Fruit fly (Drosophila melanogaster) whole organism, embryonic: ENCODE data around the gene Ir67b.
A peak's percentile ranks its signal among the peaks of the same experiment; 100 is the strongest.

ENCODE experiments used
- B-H2 ChIP-seq: fragments of 200-800 bp; sonication (Bioruptor generic); optimal IDR thresholded peaks from 2 replicates; lab custom pipeline; 2018; ENCODE audit warnings: missing biosample characterization, mild to moderate bottlenecking, missing genetic modification characterization
- Bgb ChIP-seq: fragments of 200-800 bp; sonication (Bioruptor generic); IDR thresholded peaks from 2 replicates; pipeline ENCODE4 v1.3.6; 2022; ENCODE audit warnings: missing biosample characterization, missing genetic modification characterization; ENCODE audit not compliant: partially characterized antibody
- CG10147 ChIP-seq: fragments of 200-800 bp; sonication (Bioruptor generic); optimal IDR thresholded peaks from 2 replicates; lab custom pipeline; 2019; ENCODE audit warnings: missing biosample characterization, mild to moderate bottlenecking, missing genetic modification characterization, moderate library complexity
- CG10959 ChIP-seq: fragments of 200-800 bp; sonication (Bioruptor generic); IDR thresholded peaks from 2 replicates; pipeline ENCODE4 v1.3.6; 2022; ENCODE audit warnings: missing biosample characterization, missing genetic modification characterization
- CG12104 ChIP-seq: fragments of 200-800 bp; sonication (Bioruptor generic); optimal IDR thresholded peaks from 3 replicates; lab custom pipeline; 2016; ENCODE audit warnings: missing biosample characterization, missing genetic modification characterization
- CG12299 ChIP-seq: fragments of 200-800 bp; sonication (Bioruptor generic); optimal IDR thresholded peaks from 2 replicates; lab custom pipeline; 2018; ENCODE audit warnings: missing biosample characterization, mild to moderate bottlenecking, missing genetic modification characterization
- CG13296 ChIP-seq: fragments of 200-800 bp; sonication (Bioruptor generic); optimal IDR thresholded peaks from 3 replicates; lab custom pipeline; 2018; ENCODE audit warnings: missing biosample characterization, mild to moderate bottlenecking, missing genetic modification characterization
- CG13894 ChIP-seq: fragments of 200-800 bp; sonication (Bioruptor generic); optimal IDR thresholded peaks from 3 replicates; lab custom pipeline; 2018; ENCODE audit warnings: missing biosample characterization, mild to moderate bottlenecking, missing genetic modification characterization, moderate library complexity
- CG15011 ChIP-seq: fragments of 200-800 bp; sonication (Bioruptor generic); optimal IDR thresholded peaks from 3 replicates; lab custom pipeline; 2018; ENCODE audit warnings: missing biosample characterization, mild to moderate bottlenecking, missing genetic modification characterization
- CG15601 ChIP-seq: fragments of 200-800 bp; sonication (Bioruptor generic); optimal IDR thresholded peaks from 3 replicates; lab custom pipeline; 2019; ENCODE audit warnings: missing biosample characterization, mild to moderate bottlenecking, missing genetic modification characterization, moderate library complexity
- CG1603 ChIP-seq: fragments of 200-800 bp; sonication (Bioruptor generic); optimal IDR thresholded peaks from 2 replicates; lab custom pipeline; 2019; ENCODE audit warnings: missing biosample characterization, mild to moderate bottlenecking, missing genetic modification characterization, moderate library complexity
- CG17328 ChIP-seq: fragments of 200-800 bp; sonication (Bioruptor generic); IDR thresholded peaks from 2 replicates; pipeline ENCODE4 v1.3.6; 2022; ENCODE audit warnings: missing biosample characterization, missing genetic modification characterization
- CG18262 ChIP-seq: fragments of 200-800 bp; optimal IDR thresholded peaks from 3 replicates; lab custom pipeline; 2019; ENCODE audit warnings: missing biosample characterization, mild to moderate bottlenecking, missing genetic modification characterization, moderate library complexity
- CG1832 ChIP-seq: fragments of 200-800 bp; sonication (Bioruptor generic); optimal IDR thresholded peaks from 2 replicates; lab custom pipeline; 2017; ENCODE audit warnings: missing biosample characterization, mild to moderate bottlenecking, missing genetic modification characterization, inconsistent platforms
- CG31441 ChIP-seq: fragments of 200-800 bp; sonication (Bioruptor generic); IDR thresholded peaks from 2 replicates; pipeline ENCODE4 v1.3.6; 2022; ENCODE audit warnings: missing biosample characterization, missing genetic modification characterization
- CG3407 ChIP-seq: fragments of 200-800 bp; sonication (Bioruptor generic); optimal IDR thresholded peaks from 2 replicates; lab custom pipeline; 2018; ENCODE audit warnings: missing biosample characterization, mild to moderate bottlenecking, missing genetic modification characterization
- CG4854 ChIP-seq: fragments of 200-800 bp; sonication (Bioruptor generic); optimal IDR thresholded peaks from 2 replicates; lab custom pipeline; 2016; ENCODE audit warnings: missing biosample characterization, missing genetic modification characterization, inconsistent platforms
- CG6683 ChIP-seq: fragments of 200-800 bp; sonication (Bioruptor generic); optimal IDR thresholded peaks from 2 replicates; lab custom pipeline; 2017; ENCODE audit warnings: missing biosample characterization, mild to moderate bottlenecking, missing genetic modification characterization, missing genetic modification reagents
- CG6765 ChIP-seq: fragments of 200-800 bp; sonication (Bioruptor generic); optimal IDR thresholded peaks from 3 replicates; lab custom pipeline; 2017; ENCODE audit warnings: missing biosample characterization, mild to moderate bottlenecking, missing genetic modification characterization
- CG7963 ChIP-seq: fragments of 200-800 bp; sonication (Bioruptor generic); IDR thresholded peaks from 3 replicates; pipeline ENCODE4 v1.3.6; 2022; ENCODE audit warnings: missing biosample characterization, missing genetic modification characterization; ENCODE audit not compliant: partially characterized antibody
- CG8944 ChIP-seq: fragments of 200-800 bp; sonication (Bioruptor generic); optimal IDR thresholded peaks from 3 replicates; lab custom pipeline; 2016; ENCODE audit warnings: missing biosample characterization, missing genetic modification characterization
- CrebB ChIP-seq: fragments of 200-800 bp; sonication (Bioruptor generic); optimal IDR thresholded peaks from 3 replicates; lab custom pipeline; 2018; ENCODE audit warnings: missing biosample characterization, mild to moderate bottlenecking, missing genetic modification characterization
- Deaf1 ChIP-seq: fragments of 200-800 bp; optimal IDR thresholded peaks from 3 replicates; lab custom pipeline; 2019; ENCODE audit warnings: missing biosample characterization, mild to moderate bottlenecking, missing genetic modification characterization, moderate library complexity
- Doc2 ChIP-seq: fragments of 200-800 bp; sonication (Bioruptor generic); IDR thresholded peaks from 2 replicates; pipeline ENCODE4 v1.3.6; 2022; ENCODE audit warnings: missing biosample characterization, missing genetic modification characterization
- Doc3 ChIP-seq: fragments of 200-800 bp; sonication (Bioruptor generic); IDR thresholded peaks from 3 replicates; pipeline ENCODE4 v1.3.6; 2022; ENCODE audit warnings: missing biosample characterization, missing genetic modification characterization; ENCODE audit not compliant: partially characterized antibody
- Dp ChIP-seq: fragments of 200-800 bp; sonication (Bioruptor generic); optimal IDR thresholded peaks from 2 replicates; lab custom pipeline; 2018; ENCODE audit warnings: missing biosample characterization, mild to moderate bottlenecking, missing genetic modification characterization, moderate library complexity
- Drgx ChIP-seq: fragments of 200-800 bp; sonication (Bioruptor generic); IDR thresholded peaks from 2 replicates; pipeline ENCODE4 v1.3.6; 2022; ENCODE audit warnings: missing biosample characterization, missing genetic modification characterization
- Fer3 ChIP-seq: fragments of 200-800 bp; sonication (Bioruptor generic); optimal IDR thresholded peaks from 2 replicates; lab custom pipeline; 2018; ENCODE audit warnings: missing biosample characterization, mild to moderate bottlenecking, missing genetic modification characterization, moderate library complexity
- Hand ChIP-seq: fragments of 200-800 bp; sonication (Bioruptor generic); optimal IDR thresholded peaks from 2 replicates; lab custom pipeline; 2017; ENCODE audit warnings: mild to moderate bottlenecking, missing biosample characterization, missing genetic modification reagents, missing genetic modification characterization
- Hr51 ChIP-seq, 2 experiments: fragments of 200-800 bp; sonication (Bioruptor generic); optimal IDR thresholded peaks; 2 replicates in 1 of 2; 3 replicates in 1 of 2; lab custom pipeline; 2016 to 2018; ENCODE audit warnings: missing biosample characterization in 2 of 2, missing genetic modification characterization in 2 of 2, mild to moderate bottlenecking in 1 of 2, moderate library complexity in 1 of 2
- Hr78 ChIP-seq, 2 experiments: fragments of 200-800 bp in 1 of 2; fragments of >200 bp in 1 of 2; sonication (Bioruptor generic) in 1 of 2; optimal IDR thresholded peaks; 2 replicates each; lab custom pipeline; 2017 to 2019; ENCODE audit warnings: missing biosample characterization in 2 of 2, missing genetic modification characterization in 2 of 2, mild to moderate bottlenecking in 1 of 2, moderate library complexity in 1 of 2
- Myb ChIP-seq: fragments of 200-800 bp; sonication (Bioruptor generic); optimal IDR thresholded peaks from 2 replicates; lab custom pipeline; 2016; ENCODE audit warnings: missing biosample characterization, missing genetic modification characterization
- PHDP ChIP-seq: fragments of 200-800 bp; sonication (Bioruptor generic); optimal IDR thresholded peaks from 3 replicates; lab custom pipeline; 2018; ENCODE audit warnings: missing biosample characterization, mild to moderate bottlenecking, missing genetic modification characterization, moderate library complexity
- Rx ChIP-seq: fragments of 200-800 bp; sonication (Bioruptor generic); IDR thresholded peaks from 2 replicates; pipeline ENCODE4 v1.3.6; 2022; ENCODE audit warnings: missing biosample characterization, missing genetic modification characterization
- Tbp ChIP-seq: fragments of >200 bp; optimal IDR thresholded peaks from 2 replicates; lab custom pipeline; 2018; ENCODE audit warnings: missing biosample characterization, missing genetic modification characterization
- ap ChIP-seq: fragments of 200-800 bp; sonication (Bioruptor generic); IDR thresholded peaks from 2 replicates; pipeline ENCODE4 v1.3.6; 2022; ENCODE audit warnings: missing biosample characterization, missing genetic modification characterization
- gsb-n ChIP-seq: fragments of 200-800 bp; sonication (Bioruptor generic); optimal IDR thresholded peaks from 3 replicates; lab custom pipeline; 2018; ENCODE audit warnings: missing biosample characterization, mild to moderate bottlenecking, missing genetic modification characterization
- her ChIP-seq: fragments of 200-800 bp; sonication (Bioruptor generic); optimal IDR thresholded peaks from 2 replicates; lab custom pipeline; 2016; ENCODE audit warnings: missing biosample characterization, missing genetic modification characterization
- ken ChIP-seq: fragments of 200-800 bp; sonication (Bioruptor generic); IDR thresholded peaks from 3 replicates; pipeline ENCODE4 v1.3.6; 2022; ENCODE audit warnings: missing biosample characterization, missing genetic modification characterization
- maf-S ChIP-seq: fragments of 200-800 bp; sonication (Bioruptor generic); optimal IDR thresholded peaks from 2 replicates; lab custom pipeline; 2016; ENCODE audit warnings: missing biosample characterization, missing genetic modification characterization
- mam ChIP-seq: fragments of 200-800 bp; sonication (Bioruptor generic); optimal IDR thresholded peaks from 3 replicates; lab custom pipeline; 2016; ENCODE audit warnings: missing biosample characterization, missing genetic modification characterization
- mld ChIP-seq: fragments of 200-800 bp; sonication (Bioruptor generic); IDR thresholded peaks from 3 replicates; pipeline ENCODE4 v1.3.6; 2022; ENCODE audit warnings: missing biosample characterization, missing genetic modification characterization; ENCODE audit not compliant: partially characterized antibody
- oc ChIP-seq: fragments of 200-800 bp; sonication (Bioruptor generic); optimal IDR thresholded peaks from 2 replicates; lab custom pipeline; 2018; ENCODE audit warnings: missing biosample characterization, mild to moderate bottlenecking, missing genetic modification characterization, moderate library complexity
- otp ChIP-seq: fragments of 200-800 bp; sonication (Bioruptor generic); IDR thresholded peaks from 3 replicates; pipeline ENCODE4, ENCODE4 v1.3.6; 2022; ENCODE audit warnings: missing biosample characterization, missing genetic modification characterization
- pho ChIP-seq: fragments of 200-800 bp; sonication (Bioruptor generic); optimal IDR thresholded peaks from 2 replicates; lab custom pipeline; 2016; ENCODE audit warnings: missing biosample characterization, missing genetic modification characterization
- sim ChIP-seq: fragments of 200-800 bp; sonication (Bioruptor generic); IDR thresholded peaks from 2 replicates; pipeline ENCODE4 v1.3.6; 2022; ENCODE audit warnings: missing biosample characterization, missing genetic modification characterization
- slou ChIP-seq: fragments of 200-800 bp; sonication (Bioruptor generic); optimal IDR thresholded peaks from 3 replicates; lab custom pipeline; 2016; ENCODE audit warnings: missing biosample characterization, missing genetic modification characterization
- sna ChIP-seq: fragments of 200-800 bp; sonication (Bioruptor generic); IDR thresholded peaks from 2 replicates; pipeline ENCODE4 v1.3.6; 2022; ENCODE audit warnings: missing biosample characterization, missing genetic modification characterization; ENCODE audit not compliant: partially characterized antibody
- so ChIP-seq: fragments of 200-800 bp; sonication (Bioruptor generic); IDR thresholded peaks from 3 replicates; pipeline ENCODE4 v1.3.6; 2022; ENCODE audit warnings: missing biosample characterization, missing genetic modification characterization
- tgo ChIP-seq: fragments of 200-800 bp; sonication (Bioruptor generic); IDR thresholded peaks from 3 replicates; pipeline ENCODE4 v1.3.6; 2022; ENCODE audit warnings: missing biosample characterization, missing genetic modification characterization

Gene Ir67b

DNA sequence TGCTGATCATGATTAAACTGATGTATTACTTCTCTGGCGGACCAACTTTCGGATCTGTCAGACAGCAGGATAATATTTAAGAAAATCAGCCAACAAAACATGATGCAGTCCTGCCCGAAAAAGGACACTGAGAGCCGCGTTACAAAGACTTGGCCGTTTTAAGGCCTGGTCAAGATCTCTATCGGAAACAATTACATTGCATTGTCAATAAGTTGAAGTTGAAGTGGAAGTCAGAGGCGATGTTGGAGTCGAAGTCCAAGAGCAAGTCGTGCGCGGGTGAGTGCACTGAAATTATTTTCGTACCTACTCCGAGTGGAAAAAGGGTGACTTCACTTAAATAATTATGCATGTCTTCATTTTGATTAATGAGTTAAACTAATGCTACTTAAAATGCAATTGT is 2.2 kb upstream of the Ir67b start, which contains the start of gene Ir67c (continued):
- TF ChIP-seq CG4854 (GFP tag; lab: Kevin White, UChicago) (no peak), CG15601 (tag; lab: Kevin White, UChicago) (no peak), Myb (GFP tag; lab: Kevin White, UChicago) (no peak), Tbp (no peak), CG3407 (GFP tag; lab: Kevin White, UChicago) (no peak), maf-S (GFP tag; lab: Kevin White, UChicago) (no peak), Hand (GFP tag; lab: Kevin White, UChicago) (no peak), Doc3 (GFP tag; lab: Robert Waterston, UW) (no peak), CrebB (tag; lab: Kevin White, UChicago) (no peak), CG17328 (GFP tag; lab: Robert Waterston, UW) (peak; percentile 42; the same call in 1 of the 2 replicates), CG6683 (GFP tag; lab: Kevin White, UChicago) (no peak), CG12299 (tag; lab: Kevin White, UChicago) (no peak), CG13894 (tag; lab: Kevin White, UChicago) (no peak), Fer3 (tag; lab: Kevin White, UChicago) (no peak), Drgx (GFP tag; lab: Robert Waterston, UW) (peak; percentile 35; the same call in 1 of the 2 replicates), CG1603 (tag; lab: Kevin White, UChicago) (peak; percentile 34), CG10959 (no peak), mld (GFP tag; lab: Robert Waterston, UW) (no peak), sna (GFP tag; lab: Robert Waterston, UW) (no peak)

DNA sequence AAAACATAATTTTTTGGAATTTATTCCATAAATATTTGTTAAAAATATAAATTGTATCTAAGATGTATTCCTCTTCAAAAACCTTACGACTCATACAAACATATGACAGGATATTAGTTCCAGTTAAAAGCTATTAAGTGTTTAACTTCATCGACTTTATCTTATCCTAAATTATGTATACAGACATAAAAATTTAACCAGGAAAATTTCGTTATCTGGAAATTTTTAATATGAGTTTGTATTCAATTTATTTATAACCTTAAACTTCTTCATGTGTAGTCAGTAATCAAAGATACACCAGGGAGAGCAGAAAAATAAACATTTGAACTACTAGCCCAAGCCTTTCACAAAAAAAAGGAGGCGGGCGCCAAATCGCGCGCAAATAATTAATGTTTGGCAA is 2.3 kb downstream of the Ir67b start:
- no peak for TF ChIP-seq CG7963 (GFP tag; lab: Robert Waterston, UW)
- no peak for TF ChIP-seq pho (GFP tag; lab: Kevin White, UChicago)
- no peak for TF ChIP-seq CG10147 (GFP tag; lab: Kevin White, UChicago)
- no peak for TF ChIP-seq ap (GFP tag; lab: Robert Waterston, UW)
- TF ChIP-seq so (GFP tag; lab: Robert Waterston, UW), result no peak
- no peak for TF ChIP-seq CG12104 (GFP tag; lab: Kevin White, UChicago)
- TF ChIP-seq PHDP, result no peak
- no peak for TF ChIP-seq slou
- TF ChIP-seq ken (GFP tag; lab: Robert Waterston, UW), result no peak
- TF ChIP-seq her, result no peak
- no peak for TF ChIP-seq Dp (GFP tag; lab: Kevin White, UChicago)
- no peak for TF ChIP-seq Deaf1
- no peak for TF ChIP-seq mam
- TF ChIP-seq B-H2 (GFP tag; lab: Kevin White, UChicago), result no peak
- no peak for TF ChIP-seq CG15011 (GFP tag; lab: Kevin White, UChicago)
- TF ChIP-seq CG31441 (GFP tag; lab: Robert Waterston, UW), result no peak

DNA sequence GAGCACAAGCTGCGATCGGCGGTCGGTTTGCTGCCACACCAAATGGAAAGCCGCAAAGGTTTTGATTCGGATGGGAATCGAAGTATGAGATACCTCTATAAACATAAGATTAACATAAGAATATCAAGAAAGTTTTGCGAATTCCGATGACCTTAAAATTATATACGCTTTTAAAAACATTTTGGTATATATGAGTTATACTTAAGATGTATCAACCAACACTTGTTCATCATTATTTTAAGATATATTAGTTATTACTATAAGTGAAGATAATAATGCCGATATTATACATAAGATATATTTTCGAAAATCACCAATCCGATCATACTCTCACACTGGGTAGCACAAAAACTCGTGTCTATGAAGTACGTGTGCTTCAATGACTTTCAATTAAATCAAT is 3.0 kb downstream of the Ir67b start:
- TF ChIP-seq Bgb (no peak), Hr78 (GFP tag; optimal IDR thresholded peaks at IDR 0.05; lab: Kevin White, UChicago) (no peak), sim (GFP tag; lab: Robert Waterston, UW) (no peak), oc (peak; percentile 39), CrebB (tag; lab: Kevin White, UChicago) (no peak), CG13296 (no peak), CG8944 (GFP tag; lab: Kevin White, UChicago) (no peak), otp (no peak), Doc2 (GFP tag; lab: Robert Waterston, UW) (no peak), CG18262 (peak; percentile 55), tgo (GFP tag; lab: Robert Waterston, UW) (no peak), gsb-n (tag; lab: Kevin White, UChicago) (no peak), Hr51 (GFP tag; optimal IDR thresholded peaks at IDR 0.05; lab: Kevin White, UChicago) (peak in 1 of 2 experiments; percentile 82), CG6765 (no peak), CG1832 (GFP tag; lab: Kevin White, UChicago) (no peak), Rx (no peak)
